Worm (Caenorhabditis elegans) whole organism, L4 larva: ENCODE data around the gene sqrd-1.

Experiments
- F10B5.3 ChIP-seq: sonication (generic microtip); optimal IDR thresholded peaks from 2 replicates; lab custom pipeline; 2016; ENCODE audit warnings: mild to moderate bottlenecking, missing genetic modification characterization, missing compliant biosample characterization
- F44E2.7 ChIP-seq: fragments of 200-800 bp; sonication (Bioruptor generic); IDR thresholded peaks from 2 replicates; pipeline ENCODE4 v2.1.2; 2022; ENCODE audit warnings: missing genetic modification characterization, missing compliant biosample characterization
- F49E8.2 ChIP-seq: sonication (generic microtip); optimal IDR thresholded peaks from 2 replicates; lab custom pipeline; 2016; ENCODE audit warnings: missing compliant biosample characterization, mild to moderate bottlenecking, missing genetic modification characterization, borderline replicate concordance
- T20F7.1 ChIP-seq: fragments of 200-800 bp; sonication (Bioruptor generic); optimal IDR thresholded peaks from 2 replicates; lab custom pipeline; 2018; ENCODE audit warnings: mild to moderate bottlenecking, missing genetic modification characterization, missing compliant biosample characterization
- Y48G9A.11 ChIP-seq: fragments of 200-800 bp; sonication (Bioruptor generic); IDR thresholded peaks from 2 replicates; pipeline ENCODE4 v1.3.6; 2022; ENCODE audit warnings: missing genetic modification reagents, missing genetic modification characterization, missing compliant biosample characterization
- arid-1 ChIP-seq: fragments of 200-800 bp; sonication (Bioruptor generic); conservative IDR thresholded peaks from 2 replicates; pipeline ENCODE4 v1.3.6; 2022; ENCODE audit warnings: missing genetic modification reagents, missing genetic modification characterization, missing compliant biosample characterization
- ceh-20 ChIP-seq: fragments of 200-800 bp; sonication (Bioruptor generic); IDR thresholded peaks from 2 replicates; pipeline ENCODE4 v1.3.6; 2022; ENCODE audit warnings: missing genetic modification reagents, missing genetic modification characterization, missing compliant biosample characterization
- ceh-28 ChIP-seq: fragments of 150-350 bp; optimal IDR thresholded peaks from 2 replicates; lab custom pipeline; 2014; ENCODE audit warnings: missing biosample characterization, missing genetic modification reagents, missing genetic modification characterization
- ceh-44 ChIP-seq: fragments of 200-800 bp; sonication (Bioruptor generic); IDR thresholded peaks from 2 replicates; pipeline ENCODE4 v1.3.6; 2022; ENCODE audit warnings: missing genetic modification reagents, missing genetic modification characterization, missing compliant biosample characterization
- ceh-62 ChIP-seq: sonication (generic microtip); optimal IDR thresholded peaks from 2 replicates; lab custom pipeline; 2017; ENCODE audit warnings: missing biosample characterization, missing genetic modification characterization
- daf-16 ChIP-seq, 3 experiments: sonication (generic microtip); optimal IDR thresholded peaks; 2 replicates each; lab custom pipeline; 2016 to 2017; ENCODE audit warnings: missing genetic modification characterization in 3 of 3, missing genetic modification reagents in 3 of 3, mild to moderate bottlenecking in 2 of 3, missing compliant biosample characterization in 2 of 3, missing biosample characterization in 1 of 3, moderate library complexity in 1 of 3
- daf-19 ChIP-seq: fragments of 200-800 bp; sonication (Bioruptor generic); conservative IDR thresholded peaks from 2 replicates; pipeline ENCODE4 v1.3.6; 2022; ENCODE audit warnings: missing genetic modification characterization, missing compliant biosample characterization
- hmg-1.1 ChIP-seq: fragments of 200-800 bp; sonication (Bioruptor generic); IDR thresholded peaks from 2 replicates; pipeline ENCODE4 v1.3.6; 2022; ENCODE audit warnings: missing genetic modification reagents, missing genetic modification characterization, missing compliant biosample characterization
- jun-1 ChIP-seq: fragments of 150-350 bp; optimal IDR thresholded peaks from 2 replicates; lab custom pipeline; 2014; ENCODE audit warnings: missing biosample characterization, missing genetic modification reagents, missing genetic modification characterization
- lin-38 ChIP-seq: fragments of 200-800 bp; sonication (Bioruptor generic); IDR thresholded peaks from 2 replicates; pipeline ENCODE4 v1.3.6; 2022; ENCODE audit warnings: missing genetic modification reagents, missing genetic modification characterization, missing compliant biosample characterization
- lir-3 ChIP-seq: sonication (generic microtip); optimal IDR thresholded peaks from 2 replicates; lab custom pipeline; 2016; ENCODE audit warnings: mild to moderate bottlenecking, missing genetic modification characterization, missing compliant biosample characterization
- madf-5 ChIP-seq, 2 experiments: fragments of 200-800 bp; sonication (Bioruptor generic); IDR thresholded peaks; 2 replicates each; pipeline ENCODE4 v1.3.6; 2022; ENCODE audit warnings: missing compliant biosample characterization in 2 of 2, missing genetic modification characterization in 2 of 2
- mdt-29 ChIP-seq: fragments of 200-800 bp; sonication (Bioruptor generic); IDR thresholded peaks from 2 replicates; pipeline ENCODE4 v1.3.6; 2022; ENCODE audit warnings: missing genetic modification reagents, missing genetic modification characterization, missing compliant biosample characterization
- mxl-2 ChIP-seq: fragments of 200-800 bp; sonication (Bioruptor generic); conservative IDR thresholded peaks from 2 replicates; pipeline ENCODE4 v1.3.6; 2022; ENCODE audit warnings: missing genetic modification reagents, missing genetic modification characterization, missing compliant biosample characterization
- nhr-10 ChIP-seq: fragments of 150-350 bp; optimal IDR thresholded peaks from 2 replicates; lab custom pipeline; 2014; ENCODE audit warnings: missing biosample characterization, missing genetic modification characterization
- nhr-111 ChIP-seq: fragments of 200-800 bp; sonication (Bioruptor generic); optimal IDR thresholded peaks from 2 replicates; lab custom pipeline; 2018; ENCODE audit warnings: mild to moderate bottlenecking, missing genetic modification characterization, missing compliant biosample characterization
- nhr-237 ChIP-seq: sonication (generic microtip); optimal IDR thresholded peaks from 2 replicates; lab custom pipeline; 2017; ENCODE audit warnings: missing biosample characterization, missing genetic modification characterization
- nhr-28 ChIP-seq: fragments of 150-350 bp; optimal IDR thresholded peaks from 2 replicates; lab custom pipeline; 2014; ENCODE audit warnings: missing biosample characterization, missing genetic modification characterization
- nhr-77 ChIP-seq: fragments of 150-350 bp; optimal IDR thresholded peaks from 2 replicates; lab custom pipeline; 2014; ENCODE audit warnings: missing biosample characterization, missing genetic modification characterization
- pqm-1 ChIP-seq: sonication (generic microtip); optimal IDR thresholded peaks from 2 replicates; lab custom pipeline; 2017; ENCODE audit warnings: missing biosample characterization, missing genetic modification characterization
- saeg-2 ChIP-seq: fragments of 200-800 bp; sonication (Bioruptor generic); IDR thresholded peaks from 2 replicates; pipeline ENCODE4 v1.3.6; 2022; ENCODE audit warnings: missing genetic modification reagents, missing genetic modification characterization, missing compliant biosample characterization
- skn-1 ChIP-seq: fragments of 150-350 bp; optimal IDR thresholded peaks from 2 replicates; lab custom pipeline; 2014; ENCODE audit warnings: missing biosample characterization, missing genetic modification characterization
- tag-97 ChIP-seq: fragments of 200-800 bp; sonication (Bioruptor generic); IDR thresholded peaks from 2 replicates; pipeline ENCODE4 v1.3.6; 2022; ENCODE audit warnings: missing genetic modification characterization, missing compliant biosample characterization
- unc-39 ChIP-seq: sonication (generic microtip); optimal IDR thresholded peaks from 2 replicates; lab custom pipeline; 2017; ENCODE audit warnings: missing biosample characterization, missing genetic modification characterization
- unc-62 ChIP-seq, 3 experiments: fragments of 150-350 bp in 1 of 3; sonication (generic microtip); optimal IDR thresholded peaks in 2 of 3; peaks in 1 of 3; 1 replicate in 1 of 3; 2 replicates in 2 of 3; lab custom pipeline; 2014 to 2017; ENCODE audit warnings: missing biosample characterization in 3 of 3, missing genetic modification characterization in 3 of 3, missing genetic modification reagents in 3 of 3, missing genotype in 1 of 3
- vab-7 ChIP-seq: fragments of 200-800 bp; sonication (Bioruptor generic); IDR thresholded peaks from 2 replicates; pipeline ENCODE4 v1.3.6; 2022; ENCODE audit warnings: missing genetic modification reagents, missing genetic modification characterization, missing compliant biosample characterization
- zfp-2 ChIP-seq: sonication (generic microtip); optimal IDR thresholded peaks from 2 replicates; lab custom pipeline; 2016; ENCODE audit warnings: mild to moderate bottlenecking, missing genetic modification characterization, missing compliant biosample characterization
- zfp-3 ChIP-seq: fragments of 200-800 bp; sonication (Bioruptor generic); conservative IDR thresholded peaks from 2 replicates; pipeline ENCODE4 v1.3.6; 2022; ENCODE audit warnings: missing genetic modification reagents, missing genetic modification characterization, missing compliant biosample characterization
- zip-11 ChIP-seq: fragments of 200-800 bp; sonication (Bioruptor generic); IDR thresholded peaks from 2 replicates; pipeline ENCODE4 v1.3.6; 2022; ENCODE audit warnings: missing genetic modification characterization, missing compliant biosample characterization
- ztf-7 ChIP-seq: fragments of 150-350 bp; optimal IDR thresholded peaks from 2 replicates; lab custom pipeline; 2014; ENCODE audit warnings: missing biosample characterization, missing genetic modification characterization

Gene sqrd-1

DNA sequence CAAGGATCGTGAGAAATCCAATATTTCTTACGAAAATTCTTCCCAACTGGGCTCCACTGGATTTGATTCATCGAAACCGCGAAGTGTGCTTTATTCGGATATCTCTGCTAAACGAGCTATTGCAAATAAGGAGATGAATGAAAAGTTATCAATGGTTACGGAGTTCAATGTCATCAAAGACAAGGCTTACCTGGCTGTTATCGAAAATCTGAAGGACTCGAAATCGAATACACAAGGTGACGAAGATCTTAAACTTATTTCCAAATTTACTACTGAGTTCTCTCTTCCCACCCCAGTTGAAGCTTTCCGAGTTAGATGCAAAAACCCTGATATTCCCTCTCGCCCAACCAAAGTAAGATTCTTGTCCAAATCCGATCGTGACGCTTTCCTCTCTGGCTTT, 33.4 kb upstream of the sqrd-1 start:
- no peak for TF ChIP-seq zip-11
- no peak for TF ChIP-seq ztf-7 (tag; lab: Kevin White, UChicago)
- no peak for TF ChIP-seq arid-1 (GFP tag; lab: Robert Waterston, UW)
- no peak for TF ChIP-seq nhr-77 (tag; lab: Kevin White, UChicago)
- no peak for TF ChIP-seq unc-39 (tag; lab: Kevin White, UChicago)
- TF ChIP-seq ceh-20 (GFP tag; lab: Robert Waterston, UW) = no peak
- no peak for TF ChIP-seq nhr-111 (GFP tag; lab: Kevin White, UChicago)
- no peak for TF ChIP-seq hmg-1.1 (GFP tag; lab: Robert Waterston, UW)
- TF ChIP-seq jun-1 = no peak
- TF ChIP-seq madf-5 (GFP tag; IDR thresholded peaks at IDR 0.05; lab: Robert Waterston, UW) = no peak
- TF ChIP-seq mxl-2 (GFP tag; lab: Robert Waterston, UW) = no peak
- no peak for TF ChIP-seq tag-97 (GFP tag; lab: Robert Waterston, UW)
- no peak for TF ChIP-seq skn-1
- no peak for TF ChIP-seq nhr-237 (tag; lab: Kevin White, UChicago)
- TF ChIP-seq Y48G9A.11 (GFP tag; lab: Robert Waterston, UW) = no peak

DNA sequence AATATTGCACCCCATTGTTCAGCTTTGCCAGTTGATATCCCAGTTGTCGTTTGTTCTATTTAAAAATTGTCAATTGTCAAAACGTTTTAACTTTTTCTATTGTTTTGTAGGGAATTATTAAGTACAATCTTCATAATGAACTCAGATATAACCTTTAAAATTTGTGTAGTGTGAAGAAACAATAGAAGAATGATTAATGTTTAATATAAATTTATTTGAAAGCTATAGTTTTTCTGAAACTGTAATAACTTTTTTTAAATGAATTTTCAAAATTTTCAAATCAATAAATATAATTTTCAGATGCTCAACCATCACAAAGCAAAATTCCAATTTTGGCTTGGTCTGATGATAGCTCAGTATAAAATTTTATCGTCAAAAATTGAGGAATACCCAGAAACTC, 27.8 kb upstream of the sqrd-1 start, which contains the start of gene K01G12.22:
Gene K01G12.22, plus strand, starts transcription at position 301 of the 400 bp plus-strand sequence.
- TF ChIP-seq lir-3 (no peak), T20F7.1 (no peak), zfp-3 (GFP tag; lab: Robert Waterston, UW) (no peak), mdt-29 (GFP tag; lab: Robert Waterston, UW) (no peak), F49E8.2 (no peak), vab-7 (GFP tag; lab: Robert Waterston, UW) (no peak), daf-19 (GFP tag; lab: Robert Waterston, UW) (no peak), ceh-28 (tag; lab: Kevin White, UChicago) (no peak), zfp-2 (tag; lab: Kevin White, UChicago) (no peak), nhr-10 (tag; lab: Kevin White, UChicago) (no peak), jun-1 (no peak), lin-38 (GFP tag; lab: Robert Waterston, UW) (no peak), nhr-28 (tag; lab: Kevin White, UChicago) (no peak), unc-62 (GFP tag; optimal IDR thresholded peaks at IDR 0.05 in 1 of 2; lab: Kevin White, UChicago) (no peak), unc-62 (tag; optimal IDR thresholded peaks at IDR 0.05; lab: Kevin White, UChicago) (no peak), F44E2.7 (no peak), daf-16 (GFP tag; optimal IDR thresholded peaks at IDR 0.05; lab: Kevin White, UChicago) (no peak), daf-16 (tag; optimal IDR thresholded peaks at IDR 0.05; lab: Kevin White, UChicago) (no peak), pqm-1 (tag; lab: Kevin White, UChicago) (no peak), arid-1 (GFP tag; lab: Robert Waterston, UW) (no peak), ceh-62 (tag; lab: Kevin White, UChicago) (no peak), ceh-44 (GFP tag; lab: Robert Waterston, UW) (no peak)

DNA sequence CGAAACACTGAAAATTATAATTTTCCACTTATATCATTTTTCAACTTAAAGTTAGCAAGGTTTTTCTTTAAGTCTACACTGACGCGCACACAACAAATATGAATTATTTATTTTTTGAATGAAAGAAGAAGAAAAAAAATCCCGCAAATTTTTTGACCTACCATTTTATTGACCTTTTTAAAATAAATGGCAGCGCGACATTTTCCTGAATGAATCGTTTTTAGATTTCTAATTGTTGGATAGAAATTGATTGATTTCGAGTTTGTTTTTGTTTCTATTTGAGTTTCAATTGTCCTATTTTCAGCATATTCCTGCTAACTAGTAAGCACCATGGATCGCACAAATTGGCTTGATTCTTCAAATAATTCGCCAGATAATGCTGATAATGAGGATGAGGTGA, 26.5 kb upstream of the sqrd-1 start, which contains the start of gene K01G12.3:
Gene K01G12.3, plus strand, starts transcription at position 301 of the 400 bp plus-strand sequence.
- TF ChIP-seq F10B5.3 (no peak), F44E2.7 (no peak), jun-1 (no peak)

DNA sequence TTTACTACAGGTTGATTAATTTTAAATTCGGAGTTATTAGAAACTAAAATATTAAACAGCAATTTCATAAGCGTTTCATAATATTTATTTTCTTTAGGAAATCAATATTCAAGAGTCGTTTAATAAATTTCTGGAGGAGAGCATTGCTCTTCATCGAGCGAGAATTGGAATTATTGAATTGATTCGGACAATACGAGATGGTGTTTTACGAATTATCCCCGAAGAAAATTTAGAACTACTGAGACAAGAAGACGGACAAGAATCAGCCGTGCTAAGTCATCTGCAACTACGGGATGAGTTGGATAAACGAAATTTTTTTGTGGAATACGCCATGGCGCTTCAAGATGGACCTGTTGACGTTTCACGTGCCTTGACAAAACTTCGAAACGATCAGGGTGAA, 25.4 kb upstream of the sqrd-1 start:
- no peak for TF ChIP-seq saeg-2
- TF ChIP-seq unc-62 (GFP tag; optimal IDR thresholded peaks at IDR 0.05 in 1 of 2; lab: Kevin White, UChicago) = peak in 1 of 2 experiments; percentile 96
- TF ChIP-seq unc-62 (tag; optimal IDR thresholded peaks at IDR 0.05; lab: Kevin White, UChicago) = no peak
- TF ChIP-seq, all 104 proteins: peak for 1
